Worm (Caenorhabditis elegans) whole organism, mixed stage, embryonic: ENCODE results near the gene str-207.

Experiments
- M03D4.4 ChIP-seq: sonication (generic microtip); optimal IDR thresholded peaks from 2 replicates; lab custom pipeline; 2017; ENCODE audit warnings: mild to moderate bottlenecking, missing genetic modification characterization, missing compliant biosample characterization
- bed-3 ChIP-seq: fragments of 200-800 bp; sonication (Bioruptor generic); optimal IDR thresholded peaks from 3 replicates; lab custom pipeline; 2018; ENCODE audit warnings: mild to moderate bottlenecking, missing genetic modification characterization, moderate library complexity, missing compliant biosample characterization
- blmp-1 ChIP-seq: fragments of 150-350 bp; optimal IDR thresholded peaks from 2 replicates; lab custom pipeline; 2014; ENCODE audit warnings: missing biosample characterization, missing genetic modification characterization
- ceh-39 ChIP-seq: fragments of 150-350 bp; optimal IDR thresholded peaks from 2 replicates; lab custom pipeline; 2014; ENCODE audit warnings: missing biosample characterization, missing genetic modification characterization
- ceh-43 ChIP-seq: fragments of 200-800 bp; sonication (Bioruptor generic); optimal IDR thresholded peaks from 2 replicates; lab custom pipeline; 2018; ENCODE audit warnings: mild to moderate bottlenecking, missing genetic modification characterization, moderate library complexity, missing compliant biosample characterization
- ceh-83 ChIP-seq: fragments of 200-800 bp; sonication (Bioruptor generic); optimal IDR thresholded peaks from 2 replicates; lab custom pipeline; 2018; ENCODE audit warnings: mild to moderate bottlenecking, missing genetic modification characterization, missing compliant biosample characterization
- ces-1 ChIP-seq: fragments of 150-350 bp; optimal IDR thresholded peaks from 2 replicates; lab custom pipeline; 2014; ENCODE audit warnings: missing biosample characterization, missing genetic modification reagents, missing genetic modification characterization
- cnd-1 ChIP-seq: fragments of 200-800 bp; sonication (Bioruptor generic); optimal IDR thresholded peaks from 2 replicates; lab custom pipeline; 2018; ENCODE audit warnings: mild to moderate bottlenecking, missing genetic modification characterization, missing compliant biosample characterization
- drap-1 ChIP-seq: fragments of 200-800 bp; sonication (Bioruptor generic); optimal IDR thresholded peaks from 3 replicates; lab custom pipeline; 2018; ENCODE audit warnings: mild to moderate bottlenecking, missing genetic modification characterization, missing compliant biosample characterization
- elt-1 ChIP-seq: sonication (generic microtip); optimal IDR thresholded peaks from 2 replicates; lab custom pipeline; 2017; ENCODE audit warnings: missing genetic modification characterization, mild to moderate bottlenecking, missing compliant biosample characterization, antibody characterized with exemption, moderate library complexity, borderline replicate concordance; ENCODE audit not compliant: insufficient read depth
- elt-3 ChIP-seq: fragments of 150-350 bp; optimal IDR thresholded peaks from 2 replicates; lab custom pipeline; 2014; ENCODE audit warnings: missing biosample characterization, missing genetic modification characterization
- flh-1 ChIP-seq: fragments of 200-800 bp; sonication (Bioruptor generic); optimal IDR thresholded peaks from 2 replicates; lab custom pipeline; 2018; ENCODE audit warnings: mild to moderate bottlenecking, missing genetic modification characterization, moderate library complexity, missing compliant biosample characterization
- ham-2 ChIP-seq: fragments of 200-800 bp; sonication (Bioruptor generic); optimal IDR thresholded peaks from 2 replicates; lab custom pipeline; 2018; ENCODE audit warnings: mild to moderate bottlenecking, missing genetic modification characterization, missing compliant biosample characterization
- hlh-1 ChIP-seq: fragments of 150-350 bp; optimal IDR thresholded peaks from 2 replicates; lab custom pipeline; 2014; ENCODE audit warnings: missing biosample characterization, missing genetic modification reagents, missing genetic modification characterization
- lin-13 ChIP-seq: fragments of 150-350 bp; optimal IDR thresholded peaks from 2 replicates; lab custom pipeline; 2014; ENCODE audit warnings: missing biosample characterization, missing genetic modification characterization
- lin-32 ChIP-seq: fragments of 200-800 bp; sonication (Bioruptor generic); optimal IDR thresholded peaks from 2 replicates; lab custom pipeline; 2018; ENCODE audit warnings: mild to moderate bottlenecking, missing genetic modification characterization, missing compliant biosample characterization
- lsy-2 ChIP-seq: fragments of 150-350 bp; optimal IDR thresholded peaks from 2 replicates; lab custom pipeline; 2014; ENCODE audit warnings: missing biosample characterization, missing genetic modification characterization
- mab-5 ChIP-seq: fragments of 150-350 bp; optimal IDR thresholded peaks from 2 replicates; lab custom pipeline; 2014; ENCODE audit warnings: missing biosample characterization, missing genetic modification characterization
- mep-1 ChIP-seq: fragments of 150-350 bp; optimal IDR thresholded peaks from 2 replicates; lab custom pipeline; 2017; ENCODE audit warnings: missing biosample characterization, missing genetic modification reagents, missing genetic modification characterization, inconsistent platforms
- nhr-12 ChIP-seq: fragments of 150-350 bp; optimal IDR thresholded peaks from 2 replicates; lab custom pipeline; 2014; ENCODE audit warnings: missing biosample characterization, missing genetic modification characterization
- nhr-237 ChIP-seq: fragments of 150-350 bp; optimal IDR thresholded peaks from 2 replicates; lab custom pipeline; 2014; ENCODE audit warnings: missing biosample characterization, missing genetic modification characterization
- nhr-28 ChIP-seq: fragments of 150-350 bp; optimal IDR thresholded peaks from 2 replicates; lab custom pipeline; 2014; ENCODE audit warnings: missing biosample characterization, missing genetic modification characterization
- pha-4 ChIP-seq: fragments of 150-350 bp; optimal IDR thresholded peaks from 2 replicates; lab custom pipeline; 2018; ENCODE audit warnings: missing biosample characterization, missing genetic modification reagents, missing genetic modification characterization
- sem-2 ChIP-seq: fragments of 200-800 bp; sonication (Bioruptor generic); optimal IDR thresholded peaks from 2 replicates; lab custom pipeline; 2018; ENCODE audit warnings: mild to moderate bottlenecking, missing genetic modification characterization, missing compliant biosample characterization
- snpc-4 ChIP-seq: fragments of 150-350 bp; optimal IDR thresholded peaks from 2 replicates; lab custom pipeline; 2014; ENCODE audit warnings: missing biosample characterization, missing genetic modification characterization
- sptf-1 ChIP-seq: sonication (generic microtip); optimal IDR thresholded peaks from 2 replicates; lab custom pipeline; 2017; ENCODE audit warnings: mild to moderate bottlenecking, missing genetic modification characterization, moderate library complexity, missing compliant biosample characterization
- tbx-8 ChIP-seq: fragments of 200-800 bp; sonication (Bioruptor generic); optimal IDR thresholded peaks from 2 replicates; lab custom pipeline; 2018; ENCODE audit warnings: mild to moderate bottlenecking, missing genetic modification characterization, moderate library complexity, missing compliant biosample characterization
- unc-39 ChIP-seq: fragments of 150-350 bp; optimal IDR thresholded peaks from 2 replicates; lab custom pipeline; 2014; ENCODE audit warnings: missing biosample characterization, missing genetic modification characterization
- zip-8 ChIP-seq: fragments of 150-350 bp; optimal IDR thresholded peaks from 2 replicates; lab custom pipeline; 2014; ENCODE audit warnings: missing biosample characterization, missing genetic modification characterization
- ztf-11 ChIP-seq: fragments of 150-350 bp; optimal IDR thresholded peaks from 2 replicates; lab custom pipeline; 2014; ENCODE audit warnings: missing biosample characterization, missing genetic modification characterization

The str-207 gene

DNA sequence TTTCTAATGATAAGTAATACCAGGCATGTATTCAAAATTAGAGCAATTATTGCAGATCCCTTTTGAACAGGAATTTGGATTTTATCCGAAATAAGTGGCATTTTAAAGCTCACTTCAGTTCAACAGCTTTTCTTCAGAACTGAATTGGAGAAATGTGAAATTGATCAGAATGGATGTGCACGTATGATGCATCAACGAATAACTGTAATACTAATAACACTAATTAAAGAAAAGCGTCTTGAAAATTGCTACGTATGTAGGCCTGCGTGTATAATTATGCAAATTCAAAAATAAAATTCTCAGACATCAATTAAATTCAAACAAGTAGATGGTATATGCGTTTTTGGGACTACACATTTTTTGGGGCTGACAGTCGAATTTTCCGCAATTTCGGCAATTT is 21.7 kb upstream of the str-207 start, which contains the start of gene str-205:
TSS of gene str-205 (minus strand) at position 101 of the 400 bp plus-strand sequence.
- TF ChIP-seq ztf-11 (tag; lab: Kevin White, UChicago) (no peak), ces-1 (GFP tag; lab: Kevin White, UChicago) (no peak), mep-1 (tag; lab: Kevin White, UChicago) (no peak), sptf-1 (tag; lab: Kevin White, UChicago) (no peak), zip-8 (tag; lab: Kevin White, UChicago) (no peak), flh-1 (no peak), bed-3 (GFP tag; lab: Kevin White, UChicago) (no peak)

DNA sequence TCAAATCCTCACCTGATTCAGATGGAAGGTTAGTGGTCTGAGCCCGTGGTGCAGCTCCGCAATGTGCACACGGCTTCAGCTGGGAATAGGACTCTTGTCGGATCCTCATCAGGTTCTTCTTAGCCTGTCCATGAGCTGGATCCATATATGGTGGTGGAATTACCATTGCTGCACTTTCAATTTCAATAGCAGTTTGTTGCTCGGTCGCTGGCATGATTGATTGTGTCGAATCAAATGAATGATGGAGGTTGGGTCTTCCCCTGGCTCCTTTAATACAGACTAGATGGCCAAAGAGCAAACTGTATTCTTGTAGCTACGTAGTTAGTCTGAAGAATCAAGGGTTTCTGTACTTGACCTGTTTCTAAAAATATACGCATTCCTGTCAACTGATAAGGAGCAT is 18.7 kb upstream of the str-207 start, which contains the start of gene C02E7.10:
TSS of gene C02E7.10 (minus strand) at position 232 of the 400 bp plus-strand sequence.
- TF ChIP-seq snpc-4 (no peak), elt-3 (tag; lab: Kevin White, UChicago) (no peak), ham-2 (GFP tag; lab: Kevin White, UChicago) (no peak), hlh-1 (no peak), sem-2 (GFP tag; lab: Kevin White, UChicago) (no peak), mab-5 (tag; lab: Kevin White, UChicago) (no peak), nhr-12 (tag; lab: Kevin White, UChicago) (no peak), cnd-1 (no peak), nhr-28 (tag; lab: Kevin White, UChicago) (no peak), M03D4.4 (tag; lab: Kevin White, UChicago) (no peak), ceh-39 (tag; lab: Kevin White, UChicago) (no peak), elt-1 (tag; lab: Kevin White, UChicago) (no peak)

DNA sequence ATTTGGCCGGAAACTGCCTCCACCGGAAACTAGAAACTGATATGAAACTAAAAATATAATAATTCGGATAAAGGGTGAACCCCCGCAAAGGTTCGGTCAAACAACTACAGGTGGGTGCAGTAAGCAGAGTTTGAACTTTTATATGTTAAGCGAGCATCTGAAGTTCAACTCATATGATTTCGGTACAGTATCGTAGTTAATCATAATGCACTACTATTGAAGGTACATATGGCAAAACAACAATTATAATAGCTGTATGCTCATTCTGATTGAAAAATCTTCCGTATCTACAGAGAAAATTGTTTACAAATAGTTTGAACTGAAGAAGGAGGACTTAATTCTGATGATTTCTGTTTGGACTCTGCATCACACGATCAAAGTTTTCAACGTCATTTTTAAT is 18.3 kb upstream of the str-207 start:
- TF ChIP-seq unc-39 (tag; lab: Kevin White, UChicago) (no peak), elt-3 (tag; lab: Kevin White, UChicago) (no peak), bed-3 (GFP tag; lab: Kevin White, UChicago) (no peak), tbx-8 (GFP tag; lab: Kevin White, UChicago) (no peak), nhr-28 (tag; lab: Kevin White, UChicago) (no peak), lin-13 (tag; lab: Kevin White, UChicago) (no peak), drap-1 (GFP tag; lab: Kevin White, UChicago) (no peak), ceh-43 (no peak)
- TF ChIP-seq, all 35 proteins: peak for 0

DNA sequence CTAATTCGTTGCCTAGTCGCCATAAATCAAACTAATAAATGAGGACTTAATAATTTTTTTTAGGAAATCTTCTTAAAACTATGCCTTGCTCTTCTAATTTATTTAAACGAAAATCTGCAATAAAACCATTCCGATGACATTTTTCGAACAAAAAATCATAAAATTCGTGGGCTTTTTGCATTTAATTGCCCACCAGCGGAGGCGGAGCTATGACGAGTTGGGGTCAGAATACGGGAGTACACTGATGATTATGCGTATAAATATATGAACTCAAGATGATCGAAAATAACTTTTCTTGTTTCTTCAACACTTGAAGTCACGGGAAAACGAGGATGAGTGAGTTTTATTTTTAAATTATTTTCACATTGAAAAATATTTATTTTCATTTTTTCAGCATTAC is 17.1 kb upstream of the str-207 start, which contains the start of gene catp-2:
TSS of gene catp-2 (plus strand) at position 301 of the 400 bp plus-strand sequence.
- no peak for TF ChIP-seq snpc-4
- no peak for TF ChIP-seq lin-32
- no peak for TF ChIP-seq ceh-43
- TF ChIP-seq sem-2 (GFP tag; lab: Kevin White, UChicago): no peak
- no peak for TF ChIP-seq ceh-39 (tag; lab: Kevin White, UChicago)
- no peak for TF ChIP-seq unc-39 (tag; lab: Kevin White, UChicago)
- TF ChIP-seq lsy-2 (tag; lab: Kevin White, UChicago): no peak
- TF ChIP-seq drap-1 (GFP tag; lab: Kevin White, UChicago): no peak

DNA sequence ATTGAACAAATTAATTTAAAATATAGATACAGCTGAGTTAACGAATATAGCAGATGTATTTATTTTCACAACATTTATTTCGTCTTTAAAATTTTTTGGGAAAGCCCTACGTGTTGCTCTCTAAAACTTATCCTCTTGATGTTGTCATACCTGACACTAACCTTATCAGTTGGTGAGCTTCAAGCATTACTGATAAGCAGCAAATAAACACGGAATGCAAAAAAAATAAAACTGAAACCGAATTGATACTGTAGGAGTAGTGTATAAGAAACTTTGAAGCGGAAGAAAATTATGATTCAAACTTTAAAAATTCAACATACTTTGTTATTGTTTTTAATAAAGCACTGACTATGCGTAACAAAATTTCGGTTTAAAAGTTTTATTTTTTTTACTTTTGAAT is 16.4 kb upstream of the str-207 start:
- TF ChIP-seq cnd-1 (no peak), sptf-1 (tag; lab: Kevin White, UChicago) (no peak)

DNA sequence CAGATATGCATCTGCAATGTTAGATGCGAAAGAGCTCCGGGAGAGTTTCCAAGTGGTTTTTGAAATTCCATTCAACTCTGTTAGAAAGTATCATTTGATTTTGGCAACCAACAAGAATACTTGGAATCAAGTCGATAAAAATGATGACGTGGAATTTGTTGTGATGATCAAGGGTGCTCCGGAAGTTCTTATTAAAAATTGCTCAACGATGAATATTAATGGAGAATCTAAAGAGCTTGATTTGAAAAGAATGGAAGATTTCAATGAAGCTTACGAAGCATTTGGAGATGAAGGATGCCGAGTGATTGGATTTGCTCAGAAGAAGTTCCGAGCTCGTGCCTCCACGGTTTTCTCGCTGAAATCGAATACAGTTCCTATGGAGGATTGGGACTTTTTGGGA is 14.2 kb upstream of the str-207 start:
- TF ChIP-seq nhr-237 (no peak), nhr-28 (tag; lab: Kevin White, UChicago) (no peak), pha-4 (no peak), zip-8 (tag; lab: Kevin White, UChicago) (no peak), tbx-8 (GFP tag; lab: Kevin White, UChicago) (no peak), ceh-83 (GFP tag; lab: Kevin White, UChicago) (no peak), lin-13 (tag; lab: Kevin White, UChicago) (no peak), lin-32 (no peak), blmp-1 (tag; lab: Kevin White, UChicago) (no peak), drap-1 (GFP tag; lab: Kevin White, UChicago) (no peak), ces-1 (GFP tag; lab: Kevin White, UChicago) (no peak)
